Fruit fly (Drosophila melanogaster) whole organism, embryonic: ENCODE data around the gene CG17177.

ENCODE experiments used
- Bdp1 ChIP-seq: fragments of 200-800 bp; sonication (Bioruptor generic); optimal IDR thresholded peaks from 3 replicates; lab custom pipeline; 2016; ENCODE audit warnings: missing biosample characterization, missing genetic modification characterization
- CG10147 ChIP-seq: fragments of 200-800 bp; sonication (Bioruptor generic); optimal IDR thresholded peaks from 2 replicates; lab custom pipeline; 2019; ENCODE audit warnings: missing biosample characterization, mild to moderate bottlenecking, missing genetic modification characterization, moderate library complexity
- CG10321 ChIP-seq: fragments of 200-800 bp; sonication (Bioruptor generic); IDR thresholded peaks from 2 replicates; pipeline ENCODE4 v1.3.6; 2022; ENCODE audit warnings: missing biosample characterization, missing genetic modification characterization
- CG10543 ChIP-seq: fragments of 200-800 bp; sonication (Bioruptor generic); optimal IDR thresholded peaks from 3 replicates; lab custom pipeline; 2017; ENCODE audit warnings: missing biosample characterization, mild to moderate bottlenecking, missing genetic modification characterization, moderate library complexity
- CG11504 ChIP-seq: fragments of 200-800 bp; sonication (Bioruptor generic); optimal IDR thresholded peaks from 3 replicates; lab custom pipeline; 2019; ENCODE audit warnings: missing biosample characterization, mild to moderate bottlenecking, missing genetic modification characterization, moderate library complexity
- CG11696 ChIP-seq: fragments of 200-800 bp; sonication (Bioruptor generic); IDR thresholded peaks from 2 replicates; pipeline ENCODE4 v1.3.6; 2022; ENCODE audit warnings: missing biosample characterization, missing genetic modification characterization
- CG12659 ChIP-seq: fragments of 200-800 bp; sonication (Bioruptor generic); optimal IDR thresholded peaks from 3 replicates; lab custom pipeline; 2017; ENCODE audit warnings: mild to moderate bottlenecking, missing biosample characterization, missing genetic modification reagents, missing genetic modification characterization
- CG12942 ChIP-seq: fragments of 200-800 bp; sonication (Bioruptor generic); optimal IDR thresholded peaks from 3 replicates; lab custom pipeline; 2016; ENCODE audit warnings: missing biosample characterization, missing genetic modification characterization
- CG14667 ChIP-seq: fragments of 200-800 bp; sonication (Bioruptor generic); IDR thresholded peaks from 2 replicates; pipeline ENCODE4 v1.3.6; 2022; ENCODE audit warnings: missing biosample characterization, missing genetic modification characterization
- CG1529 ChIP-seq: fragments of 200-800 bp; sonication (Bioruptor generic); optimal IDR thresholded peaks from 3 replicates; lab custom pipeline; 2018; ENCODE audit warnings: missing biosample characterization, missing genetic modification characterization
- CG2120 ChIP-seq: fragments of 200-800 bp; sonication (Bioruptor generic); optimal IDR thresholded peaks from 3 replicates; lab custom pipeline; 2016; ENCODE audit warnings: missing biosample characterization, missing genetic modification characterization
- CG30431 ChIP-seq: fragments of 200-800 bp; sonication (Bioruptor generic); optimal IDR thresholded peaks from 2 replicates; lab custom pipeline; 2017; ENCODE audit warnings: missing biosample characterization, missing genetic modification characterization
- CG31365 ChIP-seq: fragments of 200-800 bp; sonication (Bioruptor generic); optimal IDR thresholded peaks from 2 replicates; lab custom pipeline; 2018; ENCODE audit warnings: missing biosample characterization, mild to moderate bottlenecking, missing genetic modification characterization
- CG33213 ChIP-seq: fragments of 200-800 bp; sonication (Bioruptor generic); optimal IDR thresholded peaks from 3 replicates; lab custom pipeline; 2016; ENCODE audit warnings: missing biosample characterization, missing genetic modification characterization
- CG34422 ChIP-seq: fragments of 200-800 bp; sonication (Bioruptor generic); IDR thresholded peaks from 3 replicates; pipeline ENCODE4 v1.3.6; 2022; ENCODE audit warnings: missing biosample characterization, missing genetic modification characterization
- CG5180 ChIP-seq: fragments of 200-800 bp; sonication (Bioruptor generic); optimal IDR thresholded peaks from 3 replicates; lab custom pipeline; 2017; ENCODE audit warnings: missing biosample characterization, missing genetic modification characterization, mild to moderate bottlenecking, moderate library complexity, missing genetic modification reagents
- CG6254 ChIP-seq: fragments of 200-800 bp; sonication (Bioruptor generic); optimal IDR thresholded peaks from 3 replicates; lab custom pipeline; 2017; ENCODE audit warnings: mild to moderate bottlenecking, missing biosample characterization, missing genetic modification reagents, missing genetic modification characterization
- CG6683 ChIP-seq: fragments of 200-800 bp; sonication (Bioruptor generic); optimal IDR thresholded peaks from 2 replicates; lab custom pipeline; 2017; ENCODE audit warnings: missing biosample characterization, mild to moderate bottlenecking, missing genetic modification characterization, missing genetic modification reagents
- CG6765 ChIP-seq: fragments of 200-800 bp; sonication (Bioruptor generic); optimal IDR thresholded peaks from 3 replicates; lab custom pipeline; 2017; ENCODE audit warnings: missing biosample characterization, mild to moderate bottlenecking, missing genetic modification characterization
- D19B ChIP-seq: fragments of 200-800 bp; sonication (Bioruptor generic); optimal IDR thresholded peaks from 2 replicates; lab custom pipeline; 2017; ENCODE audit warnings: missing biosample characterization, mild to moderate bottlenecking, missing genetic modification characterization
- Dref ChIP-seq: fragments of 200-800 bp; sonication (Bioruptor generic); IDR thresholded peaks from 2 replicates; pipeline ENCODE4 v1.3.6; 2022; ENCODE audit warnings: missing biosample characterization, missing genetic modification characterization
- H2.0 ChIP-seq: fragments of 200-800 bp; sonication (Bioruptor generic); IDR thresholded peaks from 2 replicates; pipeline ENCODE4 v1.3.6; 2022; ENCODE audit warnings: missing biosample characterization, missing genetic modification characterization
- Hmx ChIP-seq: fragments of 200-800 bp; sonication (Bioruptor generic); optimal IDR thresholded peaks from 2 replicates; lab custom pipeline; 2016; ENCODE audit warnings: missing biosample characterization, missing genetic modification characterization
- Lhr ChIP-seq: fragments of 200-800 bp; sonication (Bioruptor generic); optimal IDR thresholded peaks from 3 replicates; lab custom pipeline; 2017; ENCODE audit warnings: mild to moderate bottlenecking, missing biosample characterization, missing genetic modification reagents, missing genetic modification characterization
- Mad ChIP-seq: fragments of 200-800 bp; sonication (Bioruptor generic); optimal IDR thresholded peaks from 2 replicates; lab custom pipeline; 2016; ENCODE audit warnings: missing biosample characterization, missing genetic modification characterization
- NC2β ChIP-seq: fragments of 200-800 bp; sonication (Bioruptor generic); optimal IDR thresholded peaks from 2 replicates; lab custom pipeline; 2016; ENCODE audit warnings: missing biosample characterization, missing genetic modification characterization
- Optix ChIP-seq: fragments of 200-800 bp; sonication (Bioruptor generic); IDR thresholded peaks from 3 replicates; pipeline ENCODE4 v1.3.6; 2022; ENCODE audit warnings: missing biosample characterization, missing genetic modification characterization
- Rfx ChIP-seq: fragments of 200-800 bp; sonication (Bioruptor generic); IDR thresholded peaks from 2 replicates; pipeline ENCODE4 v1.3.6; 2022; ENCODE audit warnings: missing biosample characterization, missing genetic modification characterization
- Scr ChIP-seq: fragments of 200-800 bp; sonication (Bioruptor generic); IDR thresholded peaks from 2 replicates; pipeline ENCODE4 v1.3.6; 2022; ENCODE audit warnings: missing biosample characterization, missing genetic modification characterization; ENCODE audit not compliant: partially characterized antibody
- Six4 ChIP-seq: fragments of 200-800 bp; sonication (Bioruptor generic); optimal IDR thresholded peaks from 2 replicates; lab custom pipeline; 2016; ENCODE audit warnings: missing biosample characterization, missing genetic modification characterization
- bab2 ChIP-seq: fragments of 200-800 bp; sonication (Bioruptor generic); optimal IDR thresholded peaks from 2 replicates; lab custom pipeline; 2016; ENCODE audit warnings: missing biosample characterization, missing genetic modification characterization
- cg ChIP-seq: fragments of 200-800 bp; sonication (Bioruptor generic); optimal IDR thresholded peaks from 3 replicates; lab custom pipeline; 2019; ENCODE audit warnings: missing biosample characterization, mild to moderate bottlenecking, missing genetic modification characterization, moderate library complexity
- cwo ChIP-seq: fragments of 200-800 bp; sonication (Bioruptor generic); optimal IDR thresholded peaks from 3 replicates; lab custom pipeline; 2017; ENCODE audit warnings: missing biosample characterization, missing genetic modification characterization, mild to moderate bottlenecking, moderate library complexity, missing genetic modification reagents
- dan ChIP-seq: fragments of 200-800 bp; sonication (Bioruptor generic); IDR thresholded peaks from 2 replicates; pipeline ENCODE4 v1.3.6; 2022; ENCODE audit warnings: missing biosample characterization, missing genetic modification characterization
- dmrt11E ChIP-seq: fragments of 200-800 bp; sonication (Bioruptor generic); optimal IDR thresholded peaks from 3 replicates; lab custom pipeline; 2018; ENCODE audit warnings: missing biosample characterization, mild to moderate bottlenecking, missing genetic modification characterization, moderate library complexity
- dysf ChIP-seq: fragments of 200-800 bp; sonication (Bioruptor generic); IDR thresholded peaks from 3 replicates; pipeline ENCODE4 v1.3.6; 2022; ENCODE audit warnings: missing biosample characterization, missing genetic modification characterization
- gsb ChIP-seq: fragments of 200-800 bp; sonication (Bioruptor generic); IDR thresholded peaks from 2 replicates; pipeline ENCODE4 v1.3.6; 2022; ENCODE audit warnings: missing biosample characterization, missing genetic modification characterization
- hth ChIP-seq: fragments of >200 bp; optimal IDR thresholded peaks from 2 replicates; lab custom pipeline; 2017; ENCODE audit warnings: inconsistent platforms
- ken ChIP-seq: fragments of 200-800 bp; sonication (Bioruptor generic); IDR thresholded peaks from 3 replicates; pipeline ENCODE4 v1.3.6; 2022; ENCODE audit warnings: missing biosample characterization, missing genetic modification characterization
- klu ChIP-seq: fragments of 200-800 bp; sonication (Bioruptor generic); IDR thresholded peaks from 2 replicates; pipeline ENCODE4 v1.3.6; 2022; ENCODE audit warnings: missing biosample characterization, missing genetic modification characterization
- nau ChIP-seq: fragments of 200-800 bp; sonication (Bioruptor generic); optimal IDR thresholded peaks from 3 replicates; lab custom pipeline; 2017; ENCODE audit warnings: missing biosample characterization, mild to moderate bottlenecking, missing genetic modification characterization, missing genetic modification reagents
- otp ChIP-seq: fragments of 200-800 bp; sonication (Bioruptor generic); IDR thresholded peaks from 3 replicates; pipeline ENCODE4, ENCODE4 v1.3.6; 2022; ENCODE audit warnings: missing biosample characterization, missing genetic modification characterization
- p53 ChIP-seq: fragments of 200-800 bp; sonication (Bioruptor generic); optimal IDR thresholded peaks from 2 replicates; lab custom pipeline; 2016; ENCODE audit warnings: missing biosample characterization, missing genetic modification characterization
- pb ChIP-seq: fragments of 200-800 bp; sonication (Bioruptor generic); optimal IDR thresholded peaks from 3 replicates; lab custom pipeline; 2016; ENCODE audit warnings: missing biosample characterization, missing genetic modification characterization
- ro ChIP-seq: fragments of 200-800 bp; sonication (Bioruptor generic); IDR thresholded peaks from 2 replicates; pipeline ENCODE4 v1.3.6; 2022; ENCODE audit warnings: missing biosample characterization, missing genetic modification characterization
- run ChIP-seq: fragments of 200-800 bp; sonication (Bioruptor generic); optimal IDR thresholded peaks from 3 replicates; lab custom pipeline; 2018; ENCODE audit warnings: missing biosample characterization, mild to moderate bottlenecking, missing genetic modification characterization
- sna ChIP-seq: fragments of 200-800 bp; sonication (Bioruptor generic); IDR thresholded peaks from 2 replicates; pipeline ENCODE4 v1.3.6; 2022; ENCODE audit warnings: missing biosample characterization, missing genetic modification characterization; ENCODE audit not compliant: partially characterized antibody
- sob ChIP-seq: fragments of 200-800 bp; sonication (Bioruptor generic); IDR thresholded peaks from 2 replicates; pipeline ENCODE4 v1.3.6; 2022; ENCODE audit warnings: missing biosample characterization, missing genetic modification characterization
- sqz ChIP-seq: fragments of 200-800 bp; sonication (Bioruptor generic); optimal IDR thresholded peaks from 3 replicates; lab custom pipeline; 2018; ENCODE audit warnings: missing biosample characterization, mild to moderate bottlenecking, missing genetic modification characterization
- vfl ChIP-seq: fragments of 200-800 bp; sonication (Bioruptor generic); optimal IDR thresholded peaks from 2 replicates; lab custom pipeline; 2016; ENCODE audit warnings: missing biosample characterization, missing genetic modification characterization
- wdn ChIP-seq: fragments of 200-800 bp; sonication (Bioruptor generic); IDR thresholded peaks from 2 replicates; pipeline ENCODE4 v1.3.6; 2022; ENCODE audit warnings: missing biosample characterization, missing genetic modification characterization

CG17177 gene

DNA sequence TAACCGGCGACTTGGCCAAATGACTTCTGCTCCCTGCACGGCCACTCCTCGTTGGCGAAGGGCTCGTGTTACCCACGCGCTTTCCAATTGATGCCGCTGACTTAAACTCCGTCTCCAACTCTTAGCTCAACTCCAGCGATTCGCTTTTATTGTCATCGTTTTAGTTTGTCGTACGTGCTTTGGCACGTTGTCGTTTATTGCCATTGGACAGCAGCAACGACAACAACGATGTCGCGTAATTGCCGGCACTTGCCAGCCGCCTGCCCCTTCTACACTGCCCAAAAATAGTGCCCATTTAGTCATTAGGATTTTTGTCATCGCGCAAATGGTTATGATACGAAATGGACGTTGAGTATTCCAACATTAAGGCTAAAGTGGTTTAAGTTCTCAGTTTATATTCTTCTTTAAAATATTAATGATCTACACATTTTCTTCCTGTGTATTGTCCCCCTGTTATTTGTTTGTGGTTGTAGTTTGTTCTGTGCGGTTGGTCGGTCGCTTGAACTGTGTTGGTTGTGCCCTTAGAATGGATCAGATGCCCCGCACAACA, 35.6 kb downstream of the CG17177 start (continued):
- peak; percentile 90 for TF ChIP-seq Rfx (GFP tag; lab: Robert Waterston, UW)
- TF ChIP-seq Scr (GFP tag; lab: Robert Waterston, UW): no peak
- peak; percentile 75 for TF ChIP-seq vfl (GFP tag; lab: Kevin White, UChicago)
- peak; percentile 78 for TF ChIP-seq CG5180 (GFP tag; lab: Kevin White, UChicago)
- TF ChIP-seq CG11504 (tag; lab: Kevin White, UChicago): peak; percentile 92
- TF ChIP-seq H2.0 (GFP tag; lab: Robert Waterston, UW): peak; percentile 82
- peak; percentile 82 for TF ChIP-seq CG30431
- TF ChIP-seq Six4 (GFP tag; lab: Kevin White, UChicago): peak; percentile 88
- TF ChIP-seq run (tag; lab: Kevin White, UChicago): peak; percentile 84
- TF ChIP-seq CG33213: peak; percentile 88
- TF ChIP-seq CG10321 (GFP tag; lab: Robert Waterston, UW): no peak
- peak; percentile 91 for TF ChIP-seq otp
- TF ChIP-seq sna (GFP tag; lab: Robert Waterston, UW): no peak
- peak; percentile 75 for TF ChIP-seq CG12942 (GFP tag; lab: Kevin White, UChicago)
- TF ChIP-seq NC2β (GFP tag; lab: Kevin White, UChicago): peak; percentile 86
- no peak for TF ChIP-seq cg (GFP tag; lab: Kevin White, UChicago)
- peak; percentile 79 for TF ChIP-seq nau
- peak; percentile 89 for TF ChIP-seq Optix (GFP tag; lab: Robert Waterston, UW)
- TF ChIP-seq Bdp1: peak; percentile 81
- TF ChIP-seq Dref (GFP tag; lab: Robert Waterston, UW): no peak
- peak; percentile 75 for TF ChIP-seq CG34422 (GFP tag; lab: Robert Waterston, UW)
- peak; percentile 92 for TF ChIP-seq dmrt11E (tag; lab: Kevin White, UChicago)
- peak; percentile 76 for TF ChIP-seq CG10543 (GFP tag; lab: Kevin White, UChicago)
- peak; percentile 48; the same call in 1 of the 2 replicates for TF ChIP-seq ro (GFP tag; lab: Robert Waterston, UW)
- peak; percentile 88 for TF ChIP-seq CG12659 (GFP tag; lab: Kevin White, UChicago)
- TF ChIP-seq bab2 (GFP tag; lab: Kevin White, UChicago): peak; percentile 92
- TF ChIP-seq gsb (GFP tag; lab: Robert Waterston, UW): peak; percentile 68; the same call in 1 of the 2 replicates
- TF ChIP-seq CG6765 (GFP tag; lab: Kevin White, UChicago): peak; percentile 66
- 0 out of 2 replicates have a peak, but pooled peaks have one; percentile 35 for TF ChIP-seq klu (GFP tag; lab: Robert Waterston, UW)
- peak; percentile 91 for TF ChIP-seq CG2120 (GFP tag; lab: Kevin White, UChicago)
- TF ChIP-seq Lhr (GFP tag; lab: Kevin White, UChicago): peak; percentile 78
- TF ChIP-seq pb (GFP tag; lab: Kevin White, UChicago): peak; percentile 76
- TF ChIP-seq CG11696: peak; percentile 73
- peak; percentile 78 for TF ChIP-seq CG6683 (GFP tag; lab: Kevin White, UChicago)
- peak; percentile 87 for TF ChIP-seq CG14667 (GFP tag; lab: Robert Waterston, UW)
- peak; percentile 41 for TF ChIP-seq D19B (GFP tag; lab: Kevin White, UChicago)
- peak; percentile 89 for TF ChIP-seq dysf
- TF ChIP-seq hth (lab: Kevin White, UChicago): no peak
- peak; percentile 65 for TF ChIP-seq wdn (GFP tag; lab: Robert Waterston, UW)
- peak; percentile 76 for TF ChIP-seq cwo (GFP tag; lab: Kevin White, UChicago)
- TF ChIP-seq Hmx: peak; percentile 64
- TF ChIP-seq dan (GFP tag; lab: Robert Waterston, UW): peak; percentile 62; the same call in 1 of the 2 replicates
- peak; percentile 86 for TF ChIP-seq CG1529 (GFP tag; lab: Kevin White, UChicago)
- TF ChIP-seq ken (GFP tag; lab: Robert Waterston, UW): peak; percentile 81
- peak; percentile 89 for TF ChIP-seq CG6254 (GFP tag; lab: Kevin White, UChicago)
- TF ChIP-seq CG31365 (tag; lab: Kevin White, UChicago): peak; percentile 51
- peak; percentile 87 for TF ChIP-seq Mad (GFP tag; lab: Kevin White, UChicago)
- TF ChIP-seq sqz (GFP tag; lab: Kevin White, UChicago): peak; percentile 75
- peak; percentile 88 for TF ChIP-seq CG10147 (GFP tag; lab: Kevin White, UChicago)
- peak; percentile 51 for TF ChIP-seq p53 (GFP tag; lab: Kevin White, UChicago)
- peak; percentile 91 for TF ChIP-seq sob (GFP tag; lab: Robert Waterston, UW)
